Worm (Caenorhabditis elegans): ENCODE data around the gene T28A11.13.

DNA sequence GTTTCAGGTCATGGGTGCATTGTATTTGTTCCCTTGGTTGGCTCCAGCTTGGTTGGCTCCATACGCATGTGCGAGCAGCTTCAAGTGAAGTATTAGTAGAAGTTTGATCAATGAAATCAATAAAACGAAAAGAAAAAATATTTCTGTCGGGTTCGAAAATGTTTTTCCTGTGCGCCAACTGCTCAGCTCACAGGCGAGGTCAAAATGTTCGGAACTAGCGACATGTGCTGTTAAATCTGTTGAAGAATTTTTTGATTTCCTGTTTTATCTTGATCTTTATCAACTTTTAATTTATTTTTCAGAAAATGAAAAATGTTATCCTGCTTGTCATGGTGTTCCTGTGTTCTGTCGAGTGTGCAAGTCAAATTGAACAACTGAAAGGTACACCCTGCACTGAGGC lies 31.5 kb upstream of the T28A11.13 start, which contains the start of gene T28A11.25:
- no peak for TF ChIP-seq nhr-76 (tag; optimal IDR thresholded peaks at IDR 0.05)
- no peak for TF ChIP-seq lsy-2 (tag; optimal IDR thresholded peaks at IDR 0.05)
- TF ChIP-seq aly-2 (tag; optimal IDR thresholded peaks at IDR 0.05): no peak
- no peak for TF ChIP-seq egl-27 (tag; optimal IDR thresholded peaks at IDR 0.05)
- no peak for TF ChIP-seq ets-5 (GFP tag; IDR thresholded peaks at IDR 0.05)
- no peak for TF ChIP-seq unc-62 (GFP tag; optimal IDR thresholded peaks at IDR 0.05)
- TF ChIP-seq elt-3 (tag; optimal IDR thresholded peaks at IDR 0.05): no peak
- TF ChIP-seq elt-2 (tag; optimal IDR thresholded peaks at IDR 0.05): no peak
- no peak for TF ChIP-seq ztf-4 (tag; optimal IDR thresholded peaks at IDR 0.05)
- no peak for TF ChIP-seq ztf-11 (tag; optimal IDR thresholded peaks at IDR 0.05)
- TF ChIP-seq lin-13 (GFP tag; optimal IDR thresholded peaks at IDR 0.05): no peak
- no peak for TF ChIP-seq unc-86 (tag; optimal IDR thresholded peaks at IDR 0.05)

All from whole organism, L1 larva.